Worm (Caenorhabditis elegans): ENCODE results near the gene Y43F8B.24.

Gene Y43F8B.24

ce11 chrV:19428097-19428496 is 29.1 kb upstream of the Y43F8B.24 start:
- no peak for TF ChIP-seq ces-1 (GFP tag; optimal IDR thresholded peaks at IDR 0.05)
- TF ChIP-seq cnd-1 (tag; optimal IDR thresholded peaks at IDR 0.05), result no peak
- no peak for TF ChIP-seq hlh-1 (tag; optimal IDR thresholded peaks at IDR 0.05)
- no peak for TF ChIP-seq ceh-83 (GFP tag; optimal IDR thresholded peaks at IDR 0.05)
- TF ChIP-seq nhr-237 (tag; optimal IDR thresholded peaks at IDR 0.05), result no peak
- no peak for TF ChIP-seq ceh-39 (tag; optimal IDR thresholded peaks at IDR 0.05)
- no peak for TF ChIP-seq nhr-76 (tag; optimal IDR thresholded peaks at IDR 0.05)
- TF ChIP-seq tbx-8 (GFP tag; optimal IDR thresholded peaks at IDR 0.05), result no peak

ce11 chrV:19428936-19429335 is 28.3 kb upstream of the Y43F8B.24 start:
- TF ChIP-seq ham-2 (GFP tag; optimal IDR thresholded peaks at IDR 0.05), result peak; percentile 71
- peak; percentile 60 for TF ChIP-seq elt-1 (tag; optimal IDR thresholded peaks at IDR 0.05; ENCODE audit: borderline replicate concordance, insufficient read depth)
- TF ChIP-seq elt-3 (tag; optimal IDR thresholded peaks at IDR 0.05), result no peak
- TF ChIP-seq sem-2 (GFP tag; optimal IDR thresholded peaks at IDR 0.05), result no peak
- no peak for TF ChIP-seq nhr-12 (tag; optimal IDR thresholded peaks at IDR 0.05)
- no peak for TF ChIP-seq nhr-28 (tag; optimal IDR thresholded peaks at IDR 0.05)
- no peak for TF ChIP-seq ceh-39 (tag; optimal IDR thresholded peaks at IDR 0.05)
- no peak for TF ChIP-seq snpc-4 (tag; optimal IDR thresholded peaks at IDR 0.05)
- TF ChIP-seq flh-1 (GFP tag; optimal IDR thresholded peaks at IDR 0.05), result no peak
- no peak for TF ChIP-seq unc-39 (tag; optimal IDR thresholded peaks at IDR 0.05)
- TF ChIP-seq bed-3 (GFP tag; optimal IDR thresholded peaks at IDR 0.05), result no peak
- TF ChIP-seq mab-5 (tag; optimal IDR thresholded peaks at IDR 0.05), result no peak
- no peak for TF ChIP-seq ces-1 (GFP tag; optimal IDR thresholded peaks at IDR 0.05)

- peak; percentile 98 for TF ChIP-seq elt-1 (tag; optimal IDR thresholded peaks at IDR 0.05; ENCODE audit: borderline replicate concordance, insufficient read depth)
- peak; percentile 94 for TF ChIP-seq ham-2 (GFP tag; optimal IDR thresholded peaks at IDR 0.05)
- TF ChIP-seq blmp-1 (tag; optimal IDR thresholded peaks at IDR 0.05), result no peak
Observed at ce11 chrV:19429605-19430004, 27.6 kb upstream of the Y43F8B.24 start.

- TF ChIP-seq sptf-1 (tag; optimal IDR thresholded peaks at IDR 0.05) (peak; percentile 72), ceh-43 (GFP tag; optimal IDR thresholded peaks at IDR 0.05) (no peak), ham-2 (GFP tag; optimal IDR thresholded peaks at IDR 0.05) (peak; percentile 65), zip-8 (tag; optimal IDR thresholded peaks at IDR 0.05) (no peak), nhr-28 (tag; optimal IDR thresholded peaks at IDR 0.05) (no peak), ztf-11 (tag; optimal IDR thresholded peaks at IDR 0.05) (no peak), drap-1 (GFP tag; optimal IDR thresholded peaks at IDR 0.05) (peak; percentile 50), nhr-12 (tag; optimal IDR thresholded peaks at IDR 0.05) (no peak), sem-2 (GFP tag; optimal IDR thresholded peaks at IDR 0.05) (peak; percentile 25), pha-4 (tag; optimal IDR thresholded peaks at IDR 0.05) (no peak)
Observed at ce11 chrV:19430351-19430913, 26.8 kb upstream of the Y43F8B.24 start.

ce11 chrV:19431036-19431435 is 26.2 kb upstream of the Y43F8B.24 start, which contains the start of gene srw-85:
srw-85 (minus strand) TSS chrV:19431136.
- TF ChIP-seq zip-8 (tag; optimal IDR thresholded peaks at IDR 0.05) (no peak), sem-2 (GFP tag; optimal IDR thresholded peaks at IDR 0.05) (no peak), hlh-1 (tag; optimal IDR thresholded peaks at IDR 0.05) (no peak), mls-2 (tag; optimal IDR thresholded peaks at IDR 0.05) (no peak), ceh-39 (tag; optimal IDR thresholded peaks at IDR 0.05) (no peak), nhr-12 (tag; optimal IDR thresholded peaks at IDR 0.05) (no peak), mab-5 (tag; optimal IDR thresholded peaks at IDR 0.05) (no peak), lsy-2 (tag; optimal IDR thresholded peaks at IDR 0.05) (no peak), sptf-1 (tag; optimal IDR thresholded peaks at IDR 0.05) (no peak), nhr-237 (tag; optimal IDR thresholded peaks at IDR 0.05) (no peak), nhr-76 (tag; optimal IDR thresholded peaks at IDR 0.05) (no peak), mep-1 (tag; optimal IDR thresholded peaks at IDR 0.05) (no peak), unc-62 (GFP tag; optimal IDR thresholded peaks at IDR 0.05) (no peak), nhr-28 (tag; optimal IDR thresholded peaks at IDR 0.05) (no peak), ceh-43 (GFP tag; optimal IDR thresholded peaks at IDR 0.05) (no peak), ham-2 (GFP tag; optimal IDR thresholded peaks at IDR 0.05) (no peak), ceh-83 (GFP tag; optimal IDR thresholded peaks at IDR 0.05) (no peak), ces-1 (GFP tag; optimal IDR thresholded peaks at IDR 0.05) (no peak)
